Worm (Caenorhabditis elegans): ENCODE results near the gene lnp-1.

The lnp-1 gene

ce11 chrX:4550987-4551386 is 37.6 kb upstream of the lnp-1 start (continued):
- TF ChIP-seq ztf-11 (tag; optimal IDR thresholded peaks at IDR 0.05) (no peak), lir-3 (tag; optimal IDR thresholded peaks at IDR 0.05) (no peak)

- TF ChIP-seq madf-9 (GFP tag; conservative IDR thresholded peaks at IDR 0.05): no peak
- TF ChIP-seq F44E2.7 (GFP tag; IDR thresholded peaks at IDR 0.05): 0 out of 2 replicates have a peak, but pooled peaks have one; percentile 13
- no peak for TF ChIP-seq nhr-102 (tag; optimal IDR thresholded peaks at IDR 0.05)
- TF ChIP-seq aha-1 (tag): no peak
- no peak for TF ChIP-seq vab-7 (GFP tag; IDR thresholded peaks at IDR 0.05)
- no peak for TF ChIP-seq lin-1 (GFP tag; IDR thresholded peaks at IDR 0.05)
- TF ChIP-seq zfp-2 (tag; optimal IDR thresholded peaks at IDR 0.05): no peak
These were observed 35.5 kb upstream of the lnp-1 start for ce11 chrX:4553033-4553432.

DNA sequence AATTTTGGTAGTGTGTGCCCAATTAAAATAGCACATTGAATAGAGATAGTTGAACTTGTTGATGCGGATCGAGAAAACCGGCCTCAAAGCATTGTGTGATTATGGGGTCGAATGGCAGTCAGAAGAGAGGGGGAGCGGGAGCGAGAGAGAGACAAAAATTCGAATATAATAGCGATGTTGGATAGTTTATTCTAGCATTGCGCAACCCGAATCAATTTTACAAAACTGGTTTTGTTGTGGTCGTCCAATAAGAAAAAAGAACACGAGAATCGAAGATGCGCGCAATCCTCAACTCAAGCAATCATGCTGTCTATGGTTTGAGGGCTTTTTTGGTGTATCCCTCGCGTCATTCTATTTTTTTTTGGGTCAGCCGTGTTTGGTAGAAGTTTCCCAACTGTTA is 35.1 kb upstream of the lnp-1 start:
- no peak for TF ChIP-seq ZK546.5 (tag; optimal IDR thresholded peaks at IDR 0.05)
- TF ChIP-seq lin-38 (GFP tag; IDR thresholded peaks at IDR 0.05): no peak
- TF ChIP-seq nhr-28 (tag; optimal IDR thresholded peaks at IDR 0.05): peak; percentile 5
- TF ChIP-seq attf-4 (tag; optimal IDR thresholded peaks at IDR 0.05): no peak
- no peak for TF ChIP-seq mdt-29 (GFP tag; IDR thresholded peaks at IDR 0.05)

DNA sequence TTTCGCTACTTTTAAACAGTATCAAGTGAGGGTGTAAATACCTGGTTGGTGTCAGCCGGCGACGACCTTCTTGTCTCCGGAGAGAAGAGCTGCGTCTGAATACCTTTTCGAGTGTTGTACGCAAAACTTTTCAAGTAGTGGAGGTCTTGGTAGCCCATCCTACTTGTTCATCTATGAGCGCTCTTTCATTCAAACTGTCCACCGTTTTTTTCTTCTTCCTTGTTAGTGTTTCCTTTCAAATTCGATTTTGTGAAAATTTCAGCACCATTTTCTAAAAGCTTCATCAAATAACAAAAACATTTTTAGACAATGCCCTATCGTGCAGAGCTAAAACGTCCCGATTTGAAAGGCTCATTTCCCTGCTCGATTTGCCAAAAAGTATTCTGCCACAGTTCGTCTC is 34.2 kb upstream of the lnp-1 start, which contains the start of gene ham-2:
Gene ham-2, plus strand, starts transcription at position 301 of the 400 bp plus-strand sequence.
- TF ChIP-seq unc-62 (GFP tag; optimal IDR thresholded peaks at IDR 0.05 in 1 of 2) (peak in 1 of 2 experiments; percentile 79), unc-62 (tag; optimal IDR thresholded peaks at IDR 0.05) (no peak), lin-29 (GFP tag; IDR thresholded peaks at IDR 0.05) (no peak)

- peak; percentile 40; the same call in 1 of the 2 replicates for TF ChIP-seq egl-43 (GFP tag; IDR thresholded peaks at IDR 0.05)
- TF ChIP-seq Y5F2A.4 (GFP tag; optimal IDR thresholded peaks at IDR 0.05): no peak
- TF ChIP-seq ztf-11 (tag; optimal IDR thresholded peaks at IDR 0.05): no peak
- peak; percentile 11 for TF ChIP-seq nhr-25 (tag; optimal IDR thresholded peaks at IDR 0.05; ENCODE audit: borderline replicate concordance, insufficient read depth)
These were observed 32.5 kb upstream of the lnp-1 start for ce11 chrX:4556028-4556427.

- no peak for TF ChIP-seq nhr-6 (tag; optimal IDR thresholded peaks at IDR 0.05)
- no peak for TF ChIP-seq dmd-8 (GFP tag; IDR thresholded peaks at IDR 0.05)
- no peak for TF ChIP-seq spr-3 (GFP tag; optimal IDR thresholded peaks at IDR 0.05)
- TF ChIP-seq php-3 (GFP tag; IDR thresholded peaks at IDR 0.05): no peak
- no peak for TF ChIP-seq fkh-10 (GFP tag; optimal IDR thresholded peaks at IDR 0.05)
- TF ChIP-seq saeg-2 (GFP tag; IDR thresholded peaks at IDR 0.05): no peak
- no peak for TF ChIP-seq daf-16 (GFP tag; optimal IDR thresholded peaks at IDR 0.05)
- TF ChIP-seq daf-16 (tag; optimal IDR thresholded peaks at IDR 0.05): no peak
- no peak for TF ChIP-seq lin-15B (tag; optimal IDR thresholded peaks at IDR 0.05)
- TF ChIP-seq egl-27 (tag; optimal IDR thresholded peaks at IDR 0.05): no peak
These were observed 26.7 kb upstream of the lnp-1 start, which contains the start of gene C05E11.6 for ce11 chrX:4561863-4562262. Gene C05E11.6, plus strand, starts transcription at chrX:4562163.

- TF ChIP-seq hlh-30 (tag; optimal IDR thresholded peaks at IDR 0.05; ENCODE audit: insufficient read depth) (peak; percentile 29), unc-62 (GFP tag; optimal IDR thresholded peaks at IDR 0.05 in 1 of 2) (peak in 1 of 2 experiments; percentile 57), unc-62 (tag; optimal IDR thresholded peaks at IDR 0.05) (no peak), snpc-1.2 (GFP tag; IDR thresholded peaks at IDR 0.05) (no peak), nhr-102 (tag; optimal IDR thresholded peaks at IDR 0.05) (no peak), unc-130 (GFP tag; optimal IDR thresholded peaks at IDR 0.05) (no peak), aha-1 (tag) (peak; percentile 78)
These were observed 26.3 kb upstream of the lnp-1 start for ce11 chrX:4562288-4562687.

Measured in whole organism, L4 larva.